Fruit fly (Drosophila melanogaster) whole organism, wandering third instar larva: ENCODE results near the gene Golgin104.

Experiments
- CrebA ChIP-seq: fragments of 200-800 bp; sonication (Bioruptor generic); optimal IDR thresholded peaks from 2 replicates; lab custom pipeline; 2016; ENCODE audit warnings: missing biosample characterization, mild to moderate bottlenecking, missing genetic modification characterization, borderline replicate concordance
- Myc ChIP-seq: fragments of >200 bp; optimal IDR thresholded peaks from 2 replicates; lab custom pipeline; 2017
- OdsH ChIP-seq: fragments of 200-800 bp; sonication (Bioruptor generic); optimal IDR thresholded peaks from 2 replicates; lab custom pipeline; 2016; ENCODE audit warnings: missing biosample characterization, mild to moderate bottlenecking, missing genetic modification characterization
- Rel ChIP-seq, 2 experiments: fragments of 200-800 bp; sonication (Bioruptor generic) in 1 of 2; optimal IDR thresholded peaks; 2 replicates in 1 of 2; 3 replicates in 1 of 2; lab custom pipeline; 2016 to 2019; ENCODE audit warnings: mild to moderate bottlenecking in 2 of 2, missing biosample characterization in 2 of 2, missing genetic modification characterization in 2 of 2, moderate library complexity in 1 of 2
- fru ChIP-seq: fragments of 200-800 bp; sonication (Bioruptor generic); optimal IDR thresholded peaks from 3 replicates; lab custom pipeline; 2016; ENCODE audit warnings: missing biosample characterization, mild to moderate bottlenecking, missing genetic modification characterization
- h ChIP-seq: fragments of 200-800 bp; sonication (Bioruptor generic); optimal IDR thresholded peaks from 3 replicates; lab custom pipeline; 2016; ENCODE audit warnings: missing biosample characterization, mild to moderate bottlenecking, missing genetic modification characterization
- jim ChIP-seq: fragments of 175-275, 200-325 bp; sonication (Bioruptor generic); optimal IDR thresholded peaks from 2 replicates; lab custom pipeline; 2016; ENCODE audit warnings: missing biosample characterization, mild to moderate bottlenecking, missing genetic modification characterization
- lola ChIP-seq: fragments of >200 bp; optimal IDR thresholded peaks from 2 replicates; lab custom pipeline; 2017; ENCODE audit warnings: missing biosample characterization, missing genetic modification characterization
- sage ChIP-seq: fragments of 200-800 bp; sonication (Bioruptor generic); optimal IDR thresholded peaks from 2 replicates; lab custom pipeline; 2016; ENCODE audit warnings: missing biosample characterization, mild to moderate bottlenecking, missing genetic modification characterization

DNA sequence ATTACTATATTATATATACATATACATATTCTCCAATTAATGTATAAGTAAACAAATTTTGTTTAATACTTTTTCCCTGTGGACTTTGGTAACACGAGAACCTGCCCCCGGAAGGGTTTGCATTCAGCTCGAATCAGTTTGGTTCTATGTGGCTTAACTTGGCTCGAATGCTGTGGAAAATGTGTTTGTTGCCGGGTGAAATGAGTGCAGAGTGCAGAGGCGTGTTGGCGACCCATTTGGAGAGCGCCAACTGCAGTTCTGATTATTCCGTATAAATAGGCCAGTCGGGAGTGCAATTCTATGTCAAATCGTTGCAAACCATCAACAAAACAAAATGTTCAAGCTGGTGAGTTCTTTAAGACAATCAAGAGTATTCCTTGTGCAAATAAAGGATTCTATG lies 34.0 kb downstream of the Golgin104 start, which contains the start of gene Nplp3:
- TF ChIP-seq OdsH (no peak), Rel (GFP tag; optimal IDR thresholded peaks at IDR 0.05; lab: Kevin White, UChicago) (no peak), Rel (tag; optimal IDR thresholded peaks at IDR 0.05; lab: Kevin White, UChicago) (no peak), CrebA (no peak), jim (no peak), h (GFP tag; lab: Kevin White, UChicago) (no peak), lola (GFP tag; lab: Kevin White, UChicago) (no peak), Myc (no peak), fru (no peak), sage (GFP tag; lab: Kevin White, UChicago) (no peak)
